Worm (Caenorhabditis elegans) whole organism, L1 larva: ENCODE data around the gene srh-95.

Experiments
- aha-1 ChIP-seq: fragments of 150-350 bp; optimal IDR thresholded peaks from 2 replicates; lab custom pipeline; 2014; ENCODE audit warnings: missing biosample characterization, missing genetic modification characterization
- ama-1 ChIP-seq: fragments of 150-350 bp; optimal IDR thresholded peaks from 2 replicates; lab custom pipeline; 2014
- blmp-1 ChIP-seq: fragments of 150-350 bp; optimal IDR thresholded peaks from 2 replicates; lab custom pipeline; 2014; ENCODE audit warnings: missing biosample characterization, missing genetic modification characterization
- ceh-8 ChIP-seq: fragments of 200-800 bp; sonication (Bioruptor generic); optimal IDR thresholded peaks from 2 replicates; lab custom pipeline; 2018; ENCODE audit warnings: mild to moderate bottlenecking, missing genetic modification characterization, moderate library complexity, missing compliant biosample characterization
- ceh-82 ChIP-seq, 3 experiments: fragments of 150-350 bp in 1 of 3; sonication (generic microtip) in 2 of 3; optimal IDR thresholded peaks; 2 replicates each; lab custom pipeline; 2014 to 2017; ENCODE audit warnings: missing biosample characterization in 3 of 3, missing genetic modification characterization in 3 of 3
- ces-1 ChIP-seq: fragments of 150-350 bp; optimal IDR thresholded peaks from 2 replicates; lab custom pipeline; 2014; ENCODE audit warnings: missing biosample characterization, missing genetic modification reagents, missing genetic modification characterization
- dpl-1 ChIP-seq, 3 experiments: fragments of 150-350 bp in 2 of 3; sonication (generic microtip) in 1 of 3; optimal IDR thresholded peaks; 2 replicates each; lab custom pipeline; 2014 to 2017; ENCODE audit warnings: missing biosample characterization in 3 of 3, missing genetic modification characterization in 3 of 3, missing genetic modification reagents in 3 of 3
- efl-3 ChIP-seq: fragments of 200-800 bp; sonication (Bioruptor generic); optimal IDR thresholded peaks from 2 replicates; lab custom pipeline; 2018; ENCODE audit warnings: mild to moderate bottlenecking, missing genetic modification characterization, missing compliant biosample characterization
- egl-27 ChIP-seq, 2 experiments: fragments of 150-350 bp in 1 of 2; sonication (generic microtip); optimal IDR thresholded peaks; 3 replicates each; lab custom pipeline; 2017 to 2018; ENCODE audit warnings: missing biosample characterization in 2 of 2, missing genetic modification characterization in 2 of 2, missing genetic modification reagents in 2 of 2
- elt-2 ChIP-seq: sonication (generic microtip); optimal IDR thresholded peaks from 2 replicates; lab custom pipeline; 2016; ENCODE audit warnings: missing genetic modification characterization, mild to moderate bottlenecking, inconsistent platforms, missing compliant biosample characterization, missing genetic modification reagents
- ets-5 ChIP-seq: fragments of 200-800 bp; sonication (Bioruptor generic); IDR thresholded peaks from 2 replicates; pipeline ENCODE4 v1.3.6; 2022; ENCODE audit warnings: missing genetic modification characterization, missing compliant biosample characterization
- fkh-10 ChIP-seq: sonication (generic microtip); optimal IDR thresholded peaks from 2 replicates; lab custom pipeline; 2017; ENCODE audit warnings: missing biosample characterization, missing genetic modification reagents, missing genetic modification characterization
- fkh-4 ChIP-seq: sonication (generic microtip); optimal IDR thresholded peaks from 2 replicates; lab custom pipeline; 2016; ENCODE audit warnings: missing compliant biosample characterization, missing genetic modification characterization, borderline replicate concordance
- fos-1 ChIP-seq: fragments of 150-350 bp; optimal IDR thresholded peaks from 2 replicates; lab custom pipeline; 2014; ENCODE audit warnings: missing biosample characterization, missing genetic modification characterization
- grh-1 ChIP-seq: fragments of 200-800 bp; sonication (Bioruptor generic); IDR thresholded peaks from 2 replicates; pipeline ENCODE4 v1.3.6; 2022; ENCODE audit warnings: missing genetic modification reagents, missing genetic modification characterization, missing compliant biosample characterization
- hlh-17 ChIP-seq: fragments of 200-800 bp; sonication (Bioruptor generic); optimal IDR thresholded peaks from 2 replicates; lab custom pipeline; 2018; ENCODE audit warnings: missing genetic modification characterization, mild to moderate bottlenecking, missing compliant biosample characterization, moderate library complexity, borderline replicate concordance
- irx-1 ChIP-seq: sonication (generic microtip); optimal IDR thresholded peaks from 2 replicates; lab custom pipeline; 2016; ENCODE audit warnings: missing genetic modification characterization, missing compliant biosample characterization
- isw-1 ChIP-seq: fragments of 200-800 bp; sonication (Bioruptor generic); IDR thresholded peaks from 2 replicates; pipeline ENCODE4 v1.3.6; 2022; ENCODE audit warnings: missing genetic modification characterization, missing compliant biosample characterization
- jun-1 ChIP-seq: fragments of 150-350 bp; optimal IDR thresholded peaks from 2 replicates; lab custom pipeline; 2014; ENCODE audit warnings: missing biosample characterization, missing genetic modification reagents, missing genetic modification characterization
- lin-13 ChIP-seq: fragments of 150-350 bp; optimal IDR thresholded peaks from 2 replicates; lab custom pipeline; 2014; ENCODE audit warnings: missing biosample characterization, missing genetic modification reagents, missing genetic modification characterization
- lin-35 ChIP-seq, 2 experiments: fragments of 150-350 bp; optimal IDR thresholded peaks; 2 replicates each; lab custom pipeline; 2014; ENCODE audit warnings: missing biosample characterization in 2 of 2, missing genetic modification characterization in 2 of 2, missing genetic modification reagents in 2 of 2
- lin-39 ChIP-seq: fragments of 150-350 bp; optimal IDR thresholded peaks from 2 replicates; lab custom pipeline; 2014; ENCODE audit warnings: missing biosample characterization, missing genetic modification reagents, missing genetic modification characterization
- lsy-2 ChIP-seq, 2 experiments: fragments of 150-350 bp; optimal IDR thresholded peaks; 2 replicates each; lab custom pipeline; 2014; ENCODE audit warnings: missing biosample characterization in 2 of 2, missing genetic modification characterization in 2 of 2
- mab-9 ChIP-seq: fragments of 200-800 bp; sonication (Bioruptor generic); IDR thresholded peaks from 2 replicates; pipeline ENCODE4 v1.3.6; 2022; ENCODE audit warnings: missing genetic modification reagents, missing genetic modification characterization, missing compliant biosample characterization
- mdl-1 ChIP-seq, 2 experiments: fragments of 150-350 bp; optimal IDR thresholded peaks; 2 replicates each; lab custom pipeline; 2014 to 2017; ENCODE audit warnings: missing biosample characterization in 2 of 2, missing genetic modification characterization in 2 of 2, inconsistent platforms in 1 of 2
- mef-2 ChIP-seq: fragments of 150-350 bp; optimal IDR thresholded peaks from 2 replicates; lab custom pipeline; 2014; ENCODE audit warnings: missing biosample characterization, missing genetic modification characterization
- mep-1 ChIP-seq: fragments of 150-350 bp; optimal IDR thresholded peaks from 2 replicates; lab custom pipeline; 2014; ENCODE audit warnings: missing biosample characterization, missing genetic modification characterization
- nhr-11 ChIP-seq: fragments of 150-350 bp; optimal IDR thresholded peaks from 2 replicates; lab custom pipeline; 2014; ENCODE audit warnings: missing biosample characterization, missing genetic modification characterization
- nhr-19 ChIP-seq: fragments of 200-800 bp; sonication (Bioruptor generic); conservative IDR thresholded peaks from 2 replicates; pipeline ENCODE4 v1.3.6; 2022; ENCODE audit warnings: missing genetic modification characterization, missing compliant biosample characterization
- nhr-20 ChIP-seq: sonication (generic microtip); optimal IDR thresholded peaks from 2 replicates; lab custom pipeline; 2016; ENCODE audit warnings: mild to moderate bottlenecking, missing genetic modification characterization, missing compliant biosample characterization
- nhr-237 ChIP-seq: fragments of 150-350 bp; optimal IDR thresholded peaks from 2 replicates; lab custom pipeline; 2014; ENCODE audit warnings: missing biosample characterization, missing genetic modification characterization
- nhr-47 ChIP-seq: sonication (generic microtip); optimal IDR thresholded peaks from 2 replicates; lab custom pipeline; 2016; ENCODE audit warnings: mild to moderate bottlenecking, missing genetic modification characterization, moderate library complexity, missing compliant biosample characterization
- nhr-90 ChIP-seq: sonication (generic microtip); optimal IDR thresholded peaks from 2 replicates; lab custom pipeline; 2016; ENCODE audit warnings: mild to moderate bottlenecking, missing genetic modification characterization, missing compliant biosample characterization; ENCODE audit not compliant: poor library complexity
- pax-3 ChIP-seq: fragments of 200-800 bp; sonication (Bioruptor generic); optimal IDR thresholded peaks from 2 replicates; lab custom pipeline; 2018; ENCODE audit warnings: mild to moderate bottlenecking, missing genetic modification characterization, moderate library complexity, missing compliant biosample characterization
- rnt-1 ChIP-seq: sonication (generic microtip); optimal IDR thresholded peaks from 2 replicates; lab custom pipeline; 2016; ENCODE audit warnings: mild to moderate bottlenecking, missing genetic modification characterization, moderate library complexity, missing compliant biosample characterization
- skn-1 ChIP-seq: fragments of 150-350 bp; optimal IDR thresholded peaks from 2 replicates; lab custom pipeline; 2014; ENCODE audit warnings: missing biosample characterization, missing genetic modification characterization
- sup-37 ChIP-seq: fragments of 200-800 bp; sonication (Bioruptor generic); optimal IDR thresholded peaks from 2 replicates; lab custom pipeline; 2018; ENCODE audit warnings: mild to moderate bottlenecking, missing genetic modification characterization, missing compliant biosample characterization
- tlp-1 ChIP-seq: fragments of 150-350 bp; optimal IDR thresholded peaks from 2 replicates; lab custom pipeline; 2014; ENCODE audit warnings: missing biosample characterization, missing genetic modification characterization
- unc-130 ChIP-seq: fragments of 150-350 bp; optimal IDR thresholded peaks from 2 replicates; lab custom pipeline; 2017; ENCODE audit warnings: missing biosample characterization, missing genetic modification characterization, inconsistent platforms
- unc-62 ChIP-seq: fragments of 150-350 bp; optimal IDR thresholded peaks from 2 replicates; lab custom pipeline; 2014; ENCODE audit warnings: missing biosample characterization, missing genetic modification reagents, missing genetic modification characterization
- unc-98 ChIP-seq: fragments of 200-800 bp; sonication (Bioruptor generic); IDR thresholded peaks from 2 replicates; pipeline ENCODE4 v1.3.6; 2022; ENCODE audit warnings: missing genetic modification characterization, missing compliant biosample characterization

srh-95 gene

DNA sequence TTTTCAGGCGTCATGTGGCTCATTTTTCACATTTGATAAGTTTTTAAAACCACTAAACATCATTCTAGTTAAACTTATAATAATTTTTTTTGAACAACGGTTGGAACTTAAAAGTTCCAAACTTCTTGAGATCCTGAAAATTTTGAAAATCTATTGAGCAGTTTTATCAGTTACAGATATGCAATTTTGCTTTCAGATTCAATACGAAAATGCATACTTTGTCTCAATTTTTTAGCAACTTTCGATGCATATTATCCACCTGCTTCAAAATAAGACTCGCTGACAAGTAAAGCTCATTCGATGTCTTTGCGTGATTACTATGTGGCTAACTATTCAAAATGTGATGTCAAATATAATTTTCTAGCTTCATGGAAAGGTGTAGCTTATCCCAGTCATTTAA lies at the start of gene srh-95:
Gene srh-95 (plus strand): TSS at position 301 of the 400 bp plus-strand sequence.
- TF ChIP-seq rnt-1 (no peak), jun-1 (tag; lab: Kevin White, UChicago) (no peak), mab-9 (GFP tag; lab: Robert Waterston, UW) (no peak), ama-1 (lab: Kevin White, UChicago) (no peak), nhr-47 (tag; lab: Kevin White, UChicago) (no peak), dpl-1 (GFP tag; optimal IDR thresholded peaks at IDR 0.05; lab: Kevin White, UChicago) (no peak), lin-13 (no peak), aha-1 (tag; lab: Kevin White, UChicago) (no peak), hlh-17 (GFP tag; lab: Kevin White, UChicago) (no peak), blmp-1 (tag; lab: Kevin White, UChicago) (no peak), nhr-20 (no peak), ceh-82 (tag; optimal IDR thresholded peaks at IDR 0.05; lab: Kevin White, UChicago) (no peak), irx-1 (tag; lab: Kevin White, UChicago) (no peak), fos-1 (tag; lab: Kevin White, UChicago) (no peak), isw-1 (GFP tag; lab: Robert Waterston, UW) (no peak)

DNA sequence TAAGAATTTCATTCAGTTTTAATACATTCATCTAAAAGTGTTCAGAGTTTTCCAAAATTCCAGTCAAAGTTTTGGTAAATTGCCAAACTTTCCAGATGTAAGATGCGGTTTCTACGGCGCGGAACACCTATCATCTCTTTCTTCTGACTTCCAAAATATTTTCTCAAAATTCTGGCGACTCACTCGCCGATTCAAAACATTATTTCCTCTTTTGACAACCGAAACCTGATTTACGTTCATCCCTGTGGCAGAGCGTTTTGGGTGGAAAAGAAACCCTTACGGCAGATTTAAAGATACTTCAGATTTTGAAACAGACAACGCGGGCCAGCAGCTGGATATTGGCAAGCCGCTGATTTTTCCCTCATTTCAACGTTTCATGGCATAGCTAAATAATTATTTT lies 48.7 kb upstream of the srh-95 start, which contains the start of gene F11A5.5:
Gene F11A5.5 (plus strand): TSS at position 301 of the 400 bp plus-strand sequence.
- TF ChIP-seq skn-1 (tag; lab: Kevin White, UChicago) (no peak), sup-37 (no peak), elt-2 (tag; lab: Kevin White, UChicago) (no peak)

- TF ChIP-seq ces-1 (GFP tag; lab: Kevin White, UChicago) = no peak
- TF ChIP-seq ets-5 (GFP tag; lab: Robert Waterston, UW) = no peak
- TF ChIP-seq nhr-19 (GFP tag; lab: Robert Waterston, UW) = no peak
- no peak for TF ChIP-seq lin-35 (GFP tag; optimal IDR thresholded peaks at IDR 0.05; lab: Kevin White, UChicago)
- TF ChIP-seq unc-62 (GFP tag; lab: Kevin White, UChicago) = no peak
- TF ChIP-seq nhr-90 (tag; lab: Kevin White, UChicago) = no peak
Observed at ce11 chrV:16201730-16202129, 44.9 kb upstream of the srh-95 start, which contains the start of gene F11A5.17. Gene F11A5.17, plus strand, starts transcription at chrV:16202030.

ce11 chrV:16202618-16203017 lies 44.1 kb upstream of the srh-95 start, which contains the start of gene F11A5.18:
Gene F11A5.18, plus strand, starts transcription at chrV:16202918.
- no peak for TF ChIP-seq nhr-20

ce11 chrV:16204888-16205287 lies 41.8 kb upstream of the srh-95 start, which contains the start of gene irld-26:
Gene irld-26, plus strand, starts transcription at chrV:16205188.
- TF ChIP-seq efl-3 (GFP tag; lab: Kevin White, UChicago) = no peak
- TF ChIP-seq egl-27 (tag; optimal IDR thresholded peaks at IDR 0.05; lab: Kevin White, UChicago) = no peak
- no peak for TF ChIP-seq mab-9 (GFP tag; lab: Robert Waterston, UW)
- no peak for TF ChIP-seq nhr-11 (tag; lab: Kevin White, UChicago)
- TF ChIP-seq fkh-4 = no peak
- TF ChIP-seq mef-2 (tag; lab: Kevin White, UChicago) = no peak
- no peak for TF ChIP-seq nhr-237 (tag; lab: Kevin White, UChicago)
- TF ChIP-seq pax-3 (tag; lab: Kevin White, UChicago) = no peak
- TF ChIP-seq dpl-1 (GFP tag; optimal IDR thresholded peaks at IDR 0.05; lab: Kevin White, UChicago) = no peak

ce11 chrV:16209837-16210236 lies 36.8 kb upstream of the srh-95 start, which contains the start of gene oac-15:
Gene oac-15, minus strand, starts transcription at chrV:16209937.
- no peak for TF ChIP-seq mep-1 (tag; lab: Kevin White, UChicago)
- TF ChIP-seq unc-98 = no peak
- no peak for TF ChIP-seq grh-1
- TF ChIP-seq unc-130 (tag; lab: Kevin White, UChicago) = no peak
- TF ChIP-seq unc-62 (GFP tag; lab: Kevin White, UChicago) = no peak
- no peak for TF ChIP-seq lsy-2 (tag; optimal IDR thresholded peaks at IDR 0.05; lab: Kevin White, UChicago)
- no peak for TF ChIP-seq mdl-1 (tag; optimal IDR thresholded peaks at IDR 0.05; lab: Kevin White, UChicago)
- no peak for TF ChIP-seq nhr-90 (tag; lab: Kevin White, UChicago)
- no peak for TF ChIP-seq ces-1 (GFP tag; lab: Kevin White, UChicago)
- no peak for TF ChIP-seq ceh-8 (GFP tag; lab: Kevin White, UChicago)
- TF ChIP-seq jun-1 (tag; lab: Kevin White, UChicago) = no peak
- TF ChIP-seq fkh-10 (GFP tag; lab: Kevin White, UChicago) = no peak
- no peak for TF ChIP-seq nhr-20
- TF ChIP-seq tlp-1 (tag; lab: Kevin White, UChicago) = no peak
- no peak for TF ChIP-seq elt-2 (tag; lab: Kevin White, UChicago)
- no peak for TF ChIP-seq lin-39 (tag; lab: Kevin White, UChicago)
- TF ChIP-seq rnt-1 = no peak
- TF ChIP-seq, all 84 proteins: peak for 0
